Worm (Caenorhabditis elegans) whole organism, dauer: ENCODE measurements around the gene T24H7.8.

Source experiments
- unc-62 ChIP-seq: sonication (generic microtip); optimal IDR thresholded peaks from 2 replicates; lab custom pipeline; 2017; ENCODE audit warnings: missing biosample characterization, missing genetic modification reagents, missing genetic modification characterization

The T24H7.8 gene

DNA sequence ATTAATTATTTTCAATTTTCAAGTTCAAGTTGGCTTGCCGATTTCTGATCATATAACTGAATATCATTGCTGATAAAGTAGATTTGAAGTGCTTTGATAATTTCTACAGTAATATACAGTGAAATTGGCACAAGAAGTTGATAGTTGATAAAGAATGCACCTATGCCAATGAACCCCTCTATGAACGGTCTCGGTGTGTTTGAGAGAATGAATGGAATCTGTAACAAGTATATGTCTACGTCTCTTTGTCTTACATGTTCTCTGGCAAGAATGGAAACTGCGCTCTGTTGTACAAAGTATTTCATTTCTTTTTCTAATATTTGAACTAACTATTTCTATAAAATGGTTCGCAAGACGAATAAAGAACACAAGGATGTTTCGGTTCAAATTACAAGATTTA is at the start of gene T24H7.8:
TSS of gene T24H7.8 (plus strand) at position 301 of the 400 bp plus-strand sequence.
- no peak for TF ChIP-seq unc-62 (GFP tag; lab: Kevin White, UChicago)

- TF ChIP-seq unc-62 (GFP tag; lab: Kevin White, UChicago) = no peak
Measured at ce11 chrII:6192484-6192883, 49.4 kb upstream of the T24H7.8 start, which contains the start of gene cpb-2. cpb-2 (plus strand) TSS chrII:6192784.

DNA sequence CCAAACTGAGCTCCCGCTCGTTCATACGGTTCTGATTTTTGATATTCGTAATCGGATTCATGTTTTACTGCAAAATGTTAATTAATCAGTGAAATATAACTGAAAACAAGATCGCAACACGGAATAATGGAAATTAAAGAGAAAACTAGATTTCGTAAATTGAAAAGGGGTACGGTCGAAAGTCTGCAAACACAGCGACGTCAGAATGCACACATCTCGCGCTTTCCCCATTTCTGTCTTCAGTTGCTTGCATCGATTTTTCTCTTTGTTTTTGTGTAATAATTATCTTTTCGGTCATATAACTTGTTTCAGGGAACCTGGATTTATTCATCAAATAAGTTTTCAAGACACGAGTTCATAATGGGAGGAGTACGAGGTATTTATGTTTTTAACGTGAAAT is 45.0 kb upstream of the T24H7.8 start, which contains the start of the genes rbmx-2 and C30B5.2:
TSS of gene rbmx-2 (minus strand) at position 74 of the 400 bp plus-strand sequence.
TSS of gene C30B5.2 (plus strand) at position 306 of the 400 bp plus-strand sequence.
- TF ChIP-seq unc-62 (GFP tag; lab: Kevin White, UChicago) = no peak

DNA sequence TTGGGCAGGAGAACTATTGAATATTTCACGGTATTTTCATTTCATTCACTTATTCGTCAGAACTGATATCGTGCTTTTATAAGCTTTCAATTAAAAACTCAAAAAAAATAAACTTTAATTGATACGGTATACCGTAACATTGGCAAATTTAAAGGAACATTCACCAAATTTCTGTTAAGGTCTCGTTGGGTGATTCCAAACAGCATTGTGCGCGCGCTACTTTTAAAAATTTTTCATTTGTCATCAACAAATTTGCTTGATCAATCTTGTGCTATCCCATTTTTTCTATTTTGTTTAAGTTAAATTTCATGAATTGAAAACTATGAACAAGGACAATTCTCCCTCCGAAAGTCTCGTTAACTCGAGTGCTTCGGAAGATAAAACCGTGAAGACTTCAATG is 43.4 kb upstream of the T24H7.8 start, which contains the start of gene szy-4:
TSS of gene szy-4 (plus strand) at position 229 of the 400 bp plus-strand sequence.
- no peak for TF ChIP-seq unc-62 (GFP tag; lab: Kevin White, UChicago)

- no peak for TF ChIP-seq unc-62 (GFP tag; lab: Kevin White, UChicago)
Measured at ce11 chrII:6199010-6199409, 42.8 kb upstream of the T24H7.8 start.

ce11 chrII:6202910-6203309 is 38.9 kb upstream of the T24H7.8 start, which contains the start of gene C30B5.17:
C30B5.17 (minus strand) TSS chrII:6203010.
- no peak for TF ChIP-seq unc-62 (GFP tag; lab: Kevin White, UChicago)

- TF ChIP-seq unc-62 (GFP tag; lab: Kevin White, UChicago) = no peak
Measured at ce11 chrII:6207252-6207651, 34.6 kb upstream of the T24H7.8 start.

ce11 chrII:6208116-6208515 is 33.7 kb upstream of the T24H7.8 start, which contains the start of gene daf-37:
daf-37 (minus strand) TSS chrII:6208216.
- TF ChIP-seq unc-62 (GFP tag; lab: Kevin White, UChicago) = no peak

- TF ChIP-seq unc-62 (GFP tag; lab: Kevin White, UChicago) = no peak
Measured at ce11 chrII:6219346-6219745, 22.5 kb upstream of the T24H7.8 start, which contains the start of gene mks-2. mks-2 (minus strand) TSS chrII:6219446.

DNA sequence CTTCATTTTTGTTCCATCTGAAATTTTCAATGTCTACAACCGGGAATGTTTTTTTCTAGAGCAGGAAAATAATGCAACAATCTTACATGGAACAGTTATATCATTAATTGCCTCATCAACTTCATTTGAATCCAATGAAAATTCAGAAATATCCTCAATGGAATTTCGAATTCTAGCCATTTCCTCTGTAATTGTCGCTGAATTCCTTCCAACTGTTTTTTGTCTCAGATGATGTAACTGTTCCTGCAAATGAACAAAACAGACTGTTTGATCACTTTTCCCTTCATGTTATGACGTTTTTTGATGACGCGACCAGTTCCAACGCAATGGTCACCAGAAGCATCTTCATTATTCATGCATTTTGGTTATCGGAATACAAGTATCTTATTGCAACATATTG is 20.4 kb upstream of the T24H7.8 start:
- no peak for TF ChIP-seq unc-62 (GFP tag; lab: Kevin White, UChicago)

DNA sequence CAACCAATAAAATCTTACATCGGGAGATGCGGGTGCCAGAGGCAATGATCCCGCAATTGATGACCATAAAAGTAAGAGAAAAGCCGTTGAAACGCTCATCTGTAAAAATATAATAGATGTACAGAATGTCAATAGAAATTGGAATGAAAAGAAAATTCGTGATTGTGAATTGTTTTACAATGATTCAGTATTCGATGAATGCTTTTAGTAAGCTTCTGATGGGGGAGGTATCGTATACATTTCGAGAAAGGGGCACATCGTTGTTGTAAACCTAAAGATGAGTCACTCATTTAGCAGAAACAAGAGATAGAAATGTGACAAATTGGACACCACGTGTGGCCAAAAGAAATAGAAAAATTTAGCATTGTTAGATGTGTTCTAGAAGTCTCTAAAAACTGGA is 19.3 kb upstream of the T24H7.8 start, which contains the start of gene C30B5.6:
TSS of gene C30B5.6 (minus strand) at position 101 of the 400 bp plus-strand sequence.
- TF ChIP-seq unc-62 (GFP tag; lab: Kevin White, UChicago) = no peak

ce11 chrII:6223755-6224154 is 18.1 kb upstream of the T24H7.8 start:
- no peak for TF ChIP-seq unc-62 (GFP tag; lab: Kevin White, UChicago)

DNA sequence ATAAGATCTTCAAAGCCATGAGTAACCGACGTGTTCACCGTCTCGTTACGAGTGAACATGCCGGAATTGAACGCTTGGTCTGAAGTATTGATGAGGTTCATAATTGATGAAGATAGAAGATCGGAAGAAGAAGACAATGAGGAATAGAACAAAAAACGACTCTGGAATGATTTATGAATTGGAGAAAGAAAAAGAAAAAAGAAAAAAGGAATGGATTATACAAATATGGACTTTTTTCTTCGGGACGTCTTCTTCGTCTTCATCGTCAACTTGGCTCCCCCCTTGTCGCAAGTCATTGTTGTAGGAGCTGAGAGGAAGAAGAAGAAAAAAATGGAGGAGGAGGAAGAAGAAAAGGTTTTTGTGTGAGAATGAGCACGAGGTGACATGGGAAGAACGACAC is 14.9 kb upstream of the T24H7.8 start, which contains the start of gene srsy-2:
TSS of gene srsy-2 (minus strand) at position 101 of the 400 bp plus-strand sequence.
- TF ChIP-seq unc-62 (GFP tag; lab: Kevin White, UChicago) = no peak

DNA sequence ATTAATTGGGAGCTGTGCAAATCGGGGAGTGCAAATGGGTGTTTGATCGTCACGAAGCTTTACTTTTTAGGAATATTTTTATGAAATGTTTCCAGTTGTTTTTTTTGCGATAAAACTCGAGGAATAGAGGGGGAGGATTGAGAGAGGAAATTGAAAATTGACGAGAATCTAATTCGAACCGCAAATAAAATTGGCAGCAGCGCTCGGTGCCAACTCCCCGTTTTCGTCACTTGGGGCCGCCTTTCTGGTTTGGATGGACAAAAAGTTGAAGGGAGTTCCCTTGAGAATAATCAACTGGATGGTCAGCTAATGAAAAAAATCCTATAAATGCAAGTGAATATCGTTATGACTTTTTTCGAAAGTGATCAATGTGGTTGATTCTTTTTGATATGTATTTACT is 11.7 kb upstream of the T24H7.8 start:
- TF ChIP-seq unc-62 (GFP tag; lab: Kevin White, UChicago) = no peak

DNA sequence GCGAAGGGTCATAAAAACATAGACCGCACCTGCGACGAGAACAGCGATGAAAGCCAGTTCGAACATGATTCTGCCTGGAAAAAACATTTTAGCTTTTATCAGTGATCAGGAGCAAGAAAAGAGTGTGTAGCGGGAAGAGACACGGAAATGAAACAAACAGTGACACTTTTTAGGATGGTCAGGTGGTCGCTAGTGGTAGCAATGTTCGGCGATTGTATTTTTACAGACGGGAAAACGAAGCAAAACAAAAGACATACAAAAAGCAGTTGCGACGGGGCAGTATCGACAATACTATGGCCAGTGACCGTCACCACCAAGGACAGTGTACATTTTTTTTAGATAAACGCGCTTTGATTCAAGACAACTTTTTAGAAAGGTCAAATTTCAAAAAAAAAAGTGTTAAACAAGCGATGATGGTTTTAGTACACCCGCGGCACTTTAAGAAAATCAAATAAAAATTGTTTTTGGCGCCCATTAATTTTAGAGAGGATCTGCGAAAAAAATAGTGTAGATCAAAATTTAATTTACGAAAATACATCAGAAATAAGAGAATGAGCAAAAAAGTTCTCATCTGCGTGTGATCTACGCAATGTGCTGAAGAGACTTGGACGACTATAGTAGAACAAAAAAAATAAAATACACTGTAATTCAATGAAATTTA is 6.3 kb upstream of the T24H7.8 start, which contains the start of gene T24H7.9:
TSS of gene T24H7.9 (minus strand) at position 74 of the 661 bp plus-strand sequence.
- no peak for TF ChIP-seq unc-62 (GFP tag; lab: Kevin White, UChicago)

ce11 chrII:6236093-6236945 is 5.5 kb upstream of the T24H7.8 start:
- no peak for TF ChIP-seq unc-62 (GFP tag; lab: Kevin White, UChicago)
